Fruit fly (Drosophila melanogaster) whole organism, wandering third instar larva: ENCODE data around the gene Notum.

Experiments used
- Abd-B ChIP-seq: fragments of >200 bp; optimal IDR thresholded peaks from 2 replicates; lab custom pipeline; 2017; ENCODE audit warnings: missing biosample characterization, missing genetic modification characterization
- CG32264 ChIP-seq: fragments of 200-800 bp; sonication (Bioruptor generic); optimal IDR thresholded peaks from 2 replicates; lab custom pipeline; 2016; ENCODE audit warnings: missing biosample characterization, missing genetic modification characterization
- CG9705 ChIP-seq: fragments of 200-800 bp; sonication (Bioruptor generic); optimal IDR thresholded peaks from 2 replicates; lab custom pipeline; 2018; ENCODE audit warnings: missing biosample characterization, mild to moderate bottlenecking, missing genetic modification characterization
- CrebA ChIP-seq: fragments of 200-800 bp; sonication (Bioruptor generic); optimal IDR thresholded peaks from 2 replicates; lab custom pipeline; 2016; ENCODE audit warnings: missing biosample characterization, mild to moderate bottlenecking, missing genetic modification characterization, borderline replicate concordance
- Dfd ChIP-seq: fragments of >200 bp; optimal IDR thresholded peaks from 2 replicates; lab custom pipeline; 2017; ENCODE audit warnings: missing biosample characterization, missing genetic modification characterization
- Dif ChIP-seq: fragments of 200-275, 200-300 bp; sonication (Bioruptor generic); optimal IDR thresholded peaks from 2 replicates; lab custom pipeline; 2018; ENCODE audit warnings: missing biosample characterization, missing genetic modification characterization; ENCODE audit not compliant: partially characterized antibody
- GATAd ChIP-seq: sonication (Bioruptor generic); optimal IDR thresholded peaks from 2 replicates; lab custom pipeline; 2016; ENCODE audit warnings: missing biosample characterization, missing genetic modification characterization
- HLH106 ChIP-seq: fragments of 200-800 bp; optimal IDR thresholded peaks from 3 replicates; lab custom pipeline; 2019; ENCODE audit warnings: missing biosample characterization, mild to moderate bottlenecking, missing genetic modification characterization, moderate library complexity
- Hr83 ChIP-seq: fragments of 200-300 bp; sonication (Bioruptor generic); optimal IDR thresholded peaks from 2 replicates; lab custom pipeline; 2016; ENCODE audit warnings: missing biosample characterization, mild to moderate bottlenecking, missing genetic modification characterization, moderate library complexity; ENCODE audit not compliant: poor library complexity, severe bottlenecking
- Jra ChIP-seq: sonication (Bioruptor generic); optimal IDR thresholded peaks from 2 replicates; lab custom pipeline; 2016; ENCODE audit warnings: missing biosample characterization, missing genetic modification characterization
- Mio ChIP-seq: sonication (Bioruptor generic); optimal IDR thresholded peaks from 2 replicates; lab custom pipeline; 2016; ENCODE audit warnings: missing biosample characterization, missing genetic modification characterization
- Myc ChIP-seq: fragments of >200 bp; optimal IDR thresholded peaks from 2 replicates; lab custom pipeline; 2017
- N ChIP-seq: fragments of >200 bp; optimal IDR thresholded peaks from 2 replicates; lab custom pipeline; 2018; ENCODE audit warnings: missing biosample characterization, missing external identifiers, missing genetic modification characterization
- OdsH ChIP-seq: fragments of 200-800 bp; sonication (Bioruptor generic); optimal IDR thresholded peaks from 2 replicates; lab custom pipeline; 2016; ENCODE audit warnings: missing biosample characterization, mild to moderate bottlenecking, missing genetic modification characterization
- Rel ChIP-seq, 2 experiments: fragments of 200-800 bp; sonication (Bioruptor generic) in 1 of 2; optimal IDR thresholded peaks; 2 replicates in 1 of 2; 3 replicates in 1 of 2; lab custom pipeline; 2016 to 2019; ENCODE audit warnings: mild to moderate bottlenecking in 2 of 2, missing biosample characterization in 2 of 2, missing genetic modification characterization in 2 of 2, moderate library complexity in 1 of 2
- Sp1 ChIP-seq: fragments of 200-800 bp; sonication (Bioruptor generic); optimal IDR thresholded peaks from 3 replicates; lab custom pipeline; 2019; ENCODE audit warnings: missing biosample characterization, mild to moderate bottlenecking, missing genetic modification characterization, moderate library complexity
- br ChIP-seq: fragments of 200-800 bp; sonication (Bioruptor generic); optimal IDR thresholded peaks from 2 replicates; lab custom pipeline; 2016; ENCODE audit warnings: missing biosample characterization, missing genetic modification characterization
- brk ChIP-seq: fragments of 200-800 bp; sonication (Bioruptor generic); optimal IDR thresholded peaks from 2 replicates; lab custom pipeline; 2016; ENCODE audit warnings: missing biosample characterization, mild to moderate bottlenecking, missing genetic modification characterization
- dl ChIP-seq, 2 experiments: fragments of 175-275, 200-275 bp in 1 of 2; fragments of 200-275 bp in 1 of 2; sonication (Bioruptor generic); optimal IDR thresholded peaks; lab custom pipeline; 2018; ENCODE audit warnings: mild to moderate bottlenecking in 2 of 2, missing biosample characterization in 2 of 2, missing genetic modification characterization in 2 of 2, moderate library complexity in 2 of 2; ENCODE audit not compliant: partially characterized antibody in 2 of 2, insufficient read depth in 1 of 2
- dmrt93B ChIP-seq: fragments of 200-800 bp; sonication (Bioruptor generic); optimal IDR thresholded peaks from 2 replicates; lab custom pipeline; 2018; ENCODE audit warnings: missing biosample characterization, mild to moderate bottlenecking, missing genetic modification characterization
- dsf ChIP-seq: sonication (Bioruptor generic); optimal IDR thresholded peaks from 2 replicates; lab custom pipeline; 2016; ENCODE audit warnings: missing biosample characterization, missing genetic modification characterization, borderline replicate concordance
- ey ChIP-seq: fragments of 200-800 bp; sonication (Bioruptor generic); optimal IDR thresholded peaks from 2 replicates; lab custom pipeline; 2016; ENCODE audit warnings: missing biosample characterization, missing genetic modification characterization
- foxo ChIP-seq, 2 experiments: fragments of 200-800 bp; sonication (Bioruptor generic); optimal IDR thresholded peaks; 2 replicates in 1 of 2; 3 replicates in 1 of 2; lab custom pipeline; 2016 to 2017; ENCODE audit warnings: missing biosample characterization in 2 of 2, missing genetic modification characterization in 2 of 2
- fru ChIP-seq: fragments of 200-800 bp; sonication (Bioruptor generic); optimal IDR thresholded peaks from 3 replicates; lab custom pipeline; 2016; ENCODE audit warnings: missing biosample characterization, mild to moderate bottlenecking, missing genetic modification characterization
- h ChIP-seq: fragments of 200-800 bp; sonication (Bioruptor generic); optimal IDR thresholded peaks from 3 replicates; lab custom pipeline; 2016; ENCODE audit warnings: missing biosample characterization, mild to moderate bottlenecking, missing genetic modification characterization
- jim ChIP-seq: fragments of 175-275, 200-325 bp; sonication (Bioruptor generic); optimal IDR thresholded peaks from 2 replicates; lab custom pipeline; 2016; ENCODE audit warnings: missing biosample characterization, mild to moderate bottlenecking, missing genetic modification characterization
- lola ChIP-seq: fragments of >200 bp; optimal IDR thresholded peaks from 2 replicates; lab custom pipeline; 2017; ENCODE audit warnings: missing biosample characterization, missing genetic modification characterization
- pan ChIP-seq: fragments of >200 bp; optimal IDR thresholded peaks from 2 replicates; lab custom pipeline; 2017
- psq ChIP-seq: fragments of 200-800 bp; sonication (Bioruptor generic); optimal IDR thresholded peaks from 3 replicates; lab custom pipeline; 2017; ENCODE audit warnings: missing biosample characterization, mild to moderate bottlenecking, missing genetic modification characterization, moderate library complexity
- rgr ChIP-seq: fragments of 200-800 bp; sonication (Bioruptor generic); optimal IDR thresholded peaks from 3 replicates; lab custom pipeline; 2016; ENCODE audit warnings: missing biosample characterization, mild to moderate bottlenecking, missing genetic modification characterization
- sage ChIP-seq: fragments of 200-800 bp; sonication (Bioruptor generic); optimal IDR thresholded peaks from 2 replicates; lab custom pipeline; 2016; ENCODE audit warnings: missing biosample characterization, mild to moderate bottlenecking, missing genetic modification characterization
- sv ChIP-seq: fragments of 200-800 bp; sonication (Bioruptor generic); optimal IDR thresholded peaks from 3 replicates; lab custom pipeline; 2016; ENCODE audit warnings: missing biosample characterization, missing genetic modification characterization
- usp ChIP-seq: fragments of >200 bp; optimal IDR thresholded peaks from 2 replicates; lab custom pipeline; 2017; ENCODE audit warnings: missing biosample characterization, missing genetic modification characterization
- woc ChIP-seq: sonication (Bioruptor generic); optimal IDR thresholded peaks from 2 replicates; lab custom pipeline; 2016; ENCODE audit warnings: missing biosample characterization, mild to moderate bottlenecking, missing genetic modification characterization

Notum gene

DNA sequence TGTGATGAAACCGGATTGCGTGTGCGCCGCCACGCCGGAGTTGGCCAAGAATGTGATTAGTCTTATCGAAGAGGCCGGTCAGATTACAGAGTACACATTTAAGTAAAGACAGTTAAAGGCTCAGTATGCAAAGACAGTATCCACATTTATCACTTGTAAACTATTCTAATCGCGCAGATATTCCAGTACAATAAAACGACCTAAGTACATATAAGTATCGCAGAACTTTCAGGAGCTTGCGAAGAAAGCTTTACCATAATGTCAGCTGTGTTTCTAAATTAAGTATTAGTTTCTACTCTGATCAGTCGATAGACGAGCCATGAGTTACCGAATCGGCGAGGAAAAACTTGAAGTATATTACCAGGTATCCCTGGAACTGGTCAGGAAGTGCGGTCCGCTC lies 45.1 kb upstream of the Notum start, which contains the start of gene CG17028:
TSS of gene CG17028 (plus strand) at position 301 of the 400 bp plus-strand sequence.
- TF ChIP-seq HLH106 (tag; lab: Kevin White, UChicago) (no peak), Dif (GFP tag; lab: Kevin White, UChicago) (no peak), sv (GFP tag; lab: Kevin White, UChicago) (no peak), jim (GFP tag; lab: Kevin White, UChicago) (no peak), lola (no peak), CrebA (GFP tag; lab: Kevin White, UChicago) (no peak), rgr (GFP tag; lab: Kevin White, UChicago) (no peak)

DNA sequence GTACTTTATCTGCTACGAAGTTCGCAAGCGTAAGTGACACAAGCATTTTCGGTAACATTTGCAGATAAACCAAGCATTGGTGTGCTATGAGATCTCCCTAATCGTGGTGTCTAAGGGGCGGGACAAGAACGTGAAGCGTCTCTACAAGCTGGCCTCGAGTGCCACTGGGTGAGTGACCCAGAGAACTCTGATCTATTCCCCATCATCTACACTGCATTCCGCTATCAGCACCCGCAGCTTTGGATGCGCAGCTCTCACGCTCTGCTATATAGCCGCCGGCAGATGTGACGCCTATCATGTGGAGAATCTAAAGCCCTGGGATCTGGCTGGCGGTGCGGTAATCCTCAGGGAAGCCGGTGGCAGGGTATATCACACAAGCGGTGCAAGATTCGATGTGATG lies 44.0 kb upstream of the Notum start:
- TF ChIP-seq Hr83 (GFP tag; lab: Kevin White, UChicago) (peak; percentile 9), CG9705 (GFP tag; lab: Kevin White, UChicago) (no peak), Rel (GFP tag; optimal IDR thresholded peaks at IDR 0.05; lab: Kevin White, UChicago) (no peak), Rel (tag; optimal IDR thresholded peaks at IDR 0.05; lab: Kevin White, UChicago) (peak; percentile 26)

DNA sequence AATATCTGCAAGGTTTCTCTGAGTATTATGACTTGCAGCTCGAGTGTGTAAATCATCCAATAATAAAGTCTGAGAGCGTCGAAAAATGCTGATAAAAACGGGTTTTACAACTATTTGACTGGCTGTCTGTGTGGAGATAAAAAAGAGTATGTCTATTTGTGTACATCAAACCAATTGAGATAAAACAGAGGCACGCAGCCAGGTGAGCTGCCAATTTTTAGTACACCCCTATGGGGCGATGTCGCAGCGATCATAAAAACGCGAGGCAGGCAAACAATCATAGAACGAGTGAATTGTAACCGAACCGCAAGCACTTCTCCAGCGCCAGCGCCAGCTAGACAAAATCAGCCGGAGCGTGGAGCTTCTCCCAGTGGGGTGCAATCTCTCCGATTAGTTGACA lies 43.4 kb upstream of the Notum start, which contains the start of gene CG17027:
TSS of gene CG17027 (plus strand) at position 189 of the 400 bp plus-strand sequence.
- TF ChIP-seq CrebA (GFP tag; lab: Kevin White, UChicago) (no peak), Rel (GFP tag; optimal IDR thresholded peaks at IDR 0.05; lab: Kevin White, UChicago) (no peak), Rel (tag; optimal IDR thresholded peaks at IDR 0.05; lab: Kevin White, UChicago) (no peak), jim (GFP tag; lab: Kevin White, UChicago) (no peak), HLH106 (tag; lab: Kevin White, UChicago) (no peak), rgr (GFP tag; lab: Kevin White, UChicago) (no peak), ey (no peak), dl (GFP tag; optimal IDR thresholded peaks at IDR 0.05; lab: Kevin White, UChicago; ENCODE audit: insufficient read depth in 1 of 2, partially characterized antibody in 2 of 2) (no peak), OdsH (no peak), woc (no peak), N (GFP tag; lab: Kevin White, UChicago) (no peak), Dfd (GFP tag; lab: Kevin White, UChicago) (no peak), usp (GFP tag; lab: Kevin White, UChicago) (no peak)

DNA sequence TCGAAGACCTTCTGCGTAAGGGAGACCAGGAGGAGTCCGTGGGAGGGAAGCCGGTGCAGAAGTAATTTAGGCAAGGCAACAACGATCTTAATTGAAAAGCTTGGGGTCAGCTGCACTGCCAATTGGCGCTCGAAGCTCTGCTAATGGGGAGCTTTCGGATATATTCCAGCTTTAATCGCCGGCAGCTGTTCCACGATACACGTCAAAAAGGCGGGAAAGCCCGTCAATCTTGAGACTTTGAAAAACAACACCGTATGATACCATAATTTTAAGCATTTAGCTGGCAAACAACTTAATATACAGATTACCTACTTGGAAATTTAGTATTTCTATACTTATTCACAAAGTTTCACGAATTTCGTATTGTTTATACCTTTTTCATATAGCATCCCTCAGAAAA lies 41.9 kb upstream of the Notum start:
- TF ChIP-seq h (GFP tag; lab: Kevin White, UChicago) (no peak), br (GFP tag; lab: Kevin White, UChicago) (no peak), Abd-B (GFP tag; lab: Kevin White, UChicago) (no peak), Dfd (GFP tag; lab: Kevin White, UChicago) (no peak), Rel (GFP tag; optimal IDR thresholded peaks at IDR 0.05; lab: Kevin White, UChicago) (no peak), Rel (tag; optimal IDR thresholded peaks at IDR 0.05; lab: Kevin White, UChicago) (peak; percentile 62), usp (GFP tag; lab: Kevin White, UChicago) (no peak), jim (GFP tag; lab: Kevin White, UChicago) (no peak), dmrt93B (GFP tag; lab: Kevin White, UChicago) (no peak)
- TF ChIP-seq, all 38 proteins: peak for 1

DNA sequence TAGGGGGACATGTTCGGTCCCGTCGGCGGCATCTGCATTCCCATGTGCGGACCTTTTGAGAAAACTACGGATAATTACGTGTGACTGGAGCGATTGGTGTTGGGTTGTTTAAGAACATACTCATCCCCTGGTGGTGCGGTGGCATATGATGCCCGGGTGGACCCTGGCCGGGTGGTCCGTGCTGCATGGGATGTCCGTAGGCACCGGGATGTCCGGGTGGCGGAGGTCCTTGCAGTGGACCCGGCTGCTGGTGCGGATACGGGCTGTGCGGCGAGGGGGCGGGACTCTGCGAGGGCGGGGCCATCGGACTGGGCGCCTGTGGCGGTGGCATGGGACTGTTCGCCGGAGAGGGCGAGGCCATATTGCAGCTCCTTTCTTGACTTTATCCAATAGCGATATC lies 41.1 kb upstream of the Notum start:
- no peak for TF ChIP-seq fru
- TF ChIP-seq Dfd (GFP tag; lab: Kevin White, UChicago), result peak; percentile 80

DNA sequence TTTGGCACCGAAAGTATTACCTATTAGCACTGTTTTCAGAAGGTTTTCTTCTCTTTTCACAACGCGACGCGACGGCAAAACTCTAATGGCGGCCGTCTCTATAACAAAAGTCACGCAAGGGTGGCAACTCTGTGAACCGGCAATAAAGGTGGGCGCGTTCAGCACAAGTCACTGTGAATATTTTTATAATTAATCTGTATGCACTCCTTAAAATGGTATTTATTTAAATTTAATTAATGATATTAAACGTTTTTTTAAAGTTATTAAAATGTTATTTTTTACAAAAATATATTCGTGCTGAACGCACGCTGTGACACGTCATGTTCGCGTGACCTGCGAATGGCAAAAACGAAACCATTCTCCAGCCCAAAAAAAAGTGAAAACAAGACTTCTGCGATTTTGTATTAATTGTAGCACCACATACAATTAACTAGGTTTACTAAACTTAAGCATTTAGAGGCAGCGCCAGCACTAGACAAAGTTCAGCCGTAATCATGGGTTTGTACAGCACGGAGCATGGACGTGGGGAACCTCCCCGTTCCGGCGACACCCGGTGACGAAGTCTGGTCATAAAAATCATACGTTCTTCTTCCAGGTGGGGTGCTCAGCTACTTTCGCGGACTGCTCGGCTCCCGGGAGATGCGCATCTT lies 40.4 kb upstream of the Notum start, which contains the start of the genes brm and Arl1:
TSS of gene brm (minus strand) at position 87 of the 650 bp plus-strand sequence.
TSS of gene Arl1 (plus strand) at position 353 of the 650 bp plus-strand sequence.
- TF ChIP-seq CrebA (GFP tag; lab: Kevin White, UChicago), result no peak
- TF ChIP-seq CG32264, result peak; percentile 87
- TF ChIP-seq h (GFP tag; lab: Kevin White, UChicago), result peak; percentile 98
- TF ChIP-seq fru, result peak; percentile 90
- peak; percentile 26 for TF ChIP-seq jim (GFP tag; lab: Kevin White, UChicago)
- no peak for TF ChIP-seq Dif (GFP tag; lab: Kevin White, UChicago)
- no peak for TF ChIP-seq usp (GFP tag; lab: Kevin White, UChicago)
- TF ChIP-seq foxo (GFP tag; optimal IDR thresholded peaks at IDR 0.05; lab: Kevin White, UChicago), result peak; percentile 58 to 98
- peak; percentile 99 for TF ChIP-seq CG9705 (GFP tag; lab: Kevin White, UChicago)
- TF ChIP-seq Mio, result peak; percentile 81
- TF ChIP-seq Sp1, result peak; percentile 99
- peak; percentile 86 for TF ChIP-seq GATAd
- no peak for TF ChIP-seq brk (GFP tag; lab: Kevin White, UChicago)
- no peak for TF ChIP-seq Abd-B (GFP tag; lab: Kevin White, UChicago)
- TF ChIP-seq Rel (GFP tag; optimal IDR thresholded peaks at IDR 0.05; lab: Kevin White, UChicago), result peak; percentile 95
- peak; percentile 96 for TF ChIP-seq Rel (tag; optimal IDR thresholded peaks at IDR 0.05; lab: Kevin White, UChicago)
- TF ChIP-seq sage, result peak; percentile 97
- no peak for TF ChIP-seq Dfd (GFP tag; lab: Kevin White, UChicago)
- peak; percentile 75 for TF ChIP-seq Hr83 (GFP tag; lab: Kevin White, UChicago)
- peak; percentile 96 for TF ChIP-seq psq (GFP tag; lab: Kevin White, UChicago)
- peak; percentile 76 for TF ChIP-seq Jra (GFP tag; lab: Kevin White, UChicago)
- no peak for TF ChIP-seq Myc (lab: Kevin White, UChicago)
- TF ChIP-seq lola, result no peak
- peak; percentile 100 for TF ChIP-seq HLH106 (tag; lab: Kevin White, UChicago)
- TF ChIP-seq dl (GFP tag; optimal IDR thresholded peaks at IDR 0.05; lab: Kevin White, UChicago; ENCODE audit: insufficient read depth in 1 of 2, partially characterized antibody in 2 of 2), result no peak
- TF ChIP-seq pan (lab: Kevin White, UChicago), result no peak
- TF ChIP-seq dsf (GFP tag; lab: Kevin White, UChicago), result peak; percentile 89
